Fruit fly (Drosophila melanogaster): ENCODE measurements around the gene CG34429.

Gene CG34429

dm6 chr3L:13107307-13107938 is 44.6 kb downstream of the CG34429 start (continued):
- TF ChIP-seq CG11762 (GFP tag; optimal IDR thresholded peaks at IDR 0.05; ENCODE audit: insufficient read depth) (no peak), CG8119 (GFP tag; IDR thresholded peaks at IDR 0.05) (no peak), net (GFP tag; optimal IDR thresholded peaks at IDR 0.05) (no peak), achi (GFP tag; optimal IDR thresholded peaks at IDR 0.05) (peak; percentile 52), Sox102F (GFP tag; optimal IDR thresholded peaks at IDR 0.05) (peak; percentile 5), OdsH (GFP tag; optimal IDR thresholded peaks at IDR 0.05) (peak; percentile 45), CG4318 (GFP tag; optimal IDR thresholded peaks at IDR 0.05) (no peak), Sox15 (GFP tag; optimal IDR thresholded peaks at IDR 0.05) (no peak), dsx (GFP tag; optimal IDR thresholded peaks at IDR 0.05; ENCODE audit: poor library complexity, severe bottlenecking) (peak; percentile 83), CG34406 (GFP tag; optimal IDR thresholded peaks at IDR 0.05) (peak; percentile 30), Met (GFP tag; optimal IDR thresholded peaks at IDR 0.05) (peak; percentile 49), Blimp-1 (GFP tag; optimal IDR thresholded peaks at IDR 0.05) (peak; percentile 47), CG3032 (tag; optimal IDR thresholded peaks at IDR 0.05) (peak; percentile 84), spab (GFP tag; optimal IDR thresholded peaks at IDR 0.05) (peak; percentile 77), acj6 (GFP tag; optimal IDR thresholded peaks at IDR 0.05) (peak; percentile 52), lz (GFP tag; optimal IDR thresholded peaks at IDR 0.05) (peak; percentile 50), CG9139 (GFP tag; optimal IDR thresholded peaks at IDR 0.05) (peak; percentile 36), CG8632 (GFP tag; optimal IDR thresholded peaks at IDR 0.05) (no peak), Hr38 (GFP tag; optimal IDR thresholded peaks at IDR 0.05) (no peak), CG6792 (GFP tag; optimal IDR thresholded peaks at IDR 0.05) (peak; percentile 65), cyc (GFP tag; optimal IDR thresholded peaks at IDR 0.05) (peak; percentile 39), ss (GFP tag; optimal IDR thresholded peaks at IDR 0.05) (peak; percentile 83 to 88), pdm3 (GFP tag; optimal IDR thresholded peaks at IDR 0.05) (peak; percentile 24), salr (GFP tag; optimal IDR thresholded peaks at IDR 0.05) (peak in 1 of 2 experiments; percentile 29), fkh (GFP tag; optimal IDR thresholded peaks at IDR 0.05) (no peak), fd59A (GFP tag; optimal IDR thresholded peaks at IDR 0.05) (peak; percentile 73), CG6276 (GFP tag; optimal IDR thresholded peaks at IDR 0.05) (no peak), CG6163 (GFP tag; IDR thresholded peaks at IDR 0.05) (no peak), CG11294 (GFP tag; IDR thresholded peaks at IDR 0.05) (no peak), CG7368 (GFP tag; optimal IDR thresholded peaks at IDR 0.05) (peak; percentile 34), Eip75B (GFP tag; optimal IDR thresholded peaks at IDR 0.05) (peak; percentile 79), Eip93F (GFP tag; optimal IDR thresholded peaks at IDR 0.05) (no peak)

- no peak for TF ChIP-seq esn (GFP tag; optimal IDR thresholded peaks at IDR 0.05)
- no peak for TF ChIP-seq Lpt (GFP tag; optimal IDR thresholded peaks at IDR 0.05)
Measured at dm6 chr3L:13108354-13108882, 45.6 kb downstream of the CG34429 start.

- TF ChIP-seq CG9139 (GFP tag; optimal IDR thresholded peaks at IDR 0.05) (peak; percentile 47), CG16779 (tag; optimal IDR thresholded peaks at IDR 0.05) (peak; percentile 11), esn (GFP tag; optimal IDR thresholded peaks at IDR 0.05) (no peak), CG6792 (GFP tag; optimal IDR thresholded peaks at IDR 0.05) (no peak), net (GFP tag; optimal IDR thresholded peaks at IDR 0.05) (peak; percentile 43), fd59A (GFP tag; optimal IDR thresholded peaks at IDR 0.05) (peak; percentile 44), fkh (GFP tag; optimal IDR thresholded peaks at IDR 0.05) (no peak), CG31627 (GFP tag; optimal IDR thresholded peaks at IDR 0.05) (no peak), CG7368 (GFP tag; optimal IDR thresholded peaks at IDR 0.05) (no peak), Ets96B (tag; optimal IDR thresholded peaks at IDR 0.05) (peak; percentile 83), eg (GFP tag; IDR thresholded peaks at IDR 0.05) (0 out of 3 replicates have a peak, but pooled peaks have one; percentile 34), CG10669 (GFP tag; optimal IDR thresholded peaks at IDR 0.05) (peak; percentile 56), Eip78C (GFP tag) (peak; percentile 88), CG15336 (GFP tag; IDR thresholded peaks at IDR 0.05) (peak; percentile 64), Sox15 (GFP tag; optimal IDR thresholded peaks at IDR 0.05) (no peak), ss (GFP tag; optimal IDR thresholded peaks at IDR 0.05) (peak; percentile 60 to 93), OdsH (GFP tag; optimal IDR thresholded peaks at IDR 0.05) (peak; percentile 59), Sox102F (GFP tag; optimal IDR thresholded peaks at IDR 0.05) (no peak), CG8632 (GFP tag; optimal IDR thresholded peaks at IDR 0.05) (peak; percentile 28), CG10631 (GFP tag; optimal IDR thresholded peaks at IDR 0.05) (peak; percentile 56), achi (GFP tag; optimal IDR thresholded peaks at IDR 0.05) (peak; percentile 58), fd85E (GFP tag; optimal IDR thresholded peaks at IDR 0.05) (no peak), CG1621 (tag; optimal IDR thresholded peaks at IDR 0.05) (peak; percentile 10), CG3919 (GFP tag; optimal IDR thresholded peaks at IDR 0.05) (peak; percentile 55), CG6276 (GFP tag; optimal IDR thresholded peaks at IDR 0.05) (peak; percentile 60), CG34406 (GFP tag; optimal IDR thresholded peaks at IDR 0.05) (peak; percentile 23)
Measured at dm6 chr3L:13109362-13109761, 46.5 kb downstream of the CG34429 start.

All from whole organism, prepupa.